Worm (Caenorhabditis elegans) whole organism, mixed stage, embryonic: ENCODE data around the gene F22B3.10.

ENCODE experiments used
- bed-3 ChIP-seq: fragments of 200-800 bp; sonication (Bioruptor generic); optimal IDR thresholded peaks from 3 replicates; lab custom pipeline; 2018; ENCODE audit warnings: mild to moderate bottlenecking, missing genetic modification characterization, moderate library complexity, missing compliant biosample characterization
- elt-1 ChIP-seq: sonication (generic microtip); optimal IDR thresholded peaks from 2 replicates; lab custom pipeline; 2017; ENCODE audit warnings: missing genetic modification characterization, mild to moderate bottlenecking, missing compliant biosample characterization, antibody characterized with exemption, moderate library complexity, borderline replicate concordance; ENCODE audit not compliant: insufficient read depth
- elt-3 ChIP-seq: fragments of 150-350 bp; optimal IDR thresholded peaks from 2 replicates; lab custom pipeline; 2014; ENCODE audit warnings: missing biosample characterization, missing genetic modification characterization
- lin-13 ChIP-seq: fragments of 150-350 bp; optimal IDR thresholded peaks from 2 replicates; lab custom pipeline; 2014; ENCODE audit warnings: missing biosample characterization, missing genetic modification characterization
- lsy-2 ChIP-seq: fragments of 150-350 bp; optimal IDR thresholded peaks from 2 replicates; lab custom pipeline; 2014; ENCODE audit warnings: missing biosample characterization, missing genetic modification characterization
- nhr-76 ChIP-seq: sonication (generic microtip); optimal IDR thresholded peaks from 2 replicates; lab custom pipeline; 2017; ENCODE audit warnings: missing biosample characterization, missing genetic modification characterization
- pha-4 ChIP-seq: fragments of 150-350 bp; optimal IDR thresholded peaks from 2 replicates; lab custom pipeline; 2018; ENCODE audit warnings: missing biosample characterization, missing genetic modification reagents, missing genetic modification characterization
- snpc-4 ChIP-seq: fragments of 150-350 bp; optimal IDR thresholded peaks from 2 replicates; lab custom pipeline; 2014; ENCODE audit warnings: missing biosample characterization, missing genetic modification characterization
- sptf-1 ChIP-seq: sonication (generic microtip); optimal IDR thresholded peaks from 2 replicates; lab custom pipeline; 2017; ENCODE audit warnings: mild to moderate bottlenecking, missing genetic modification characterization, moderate library complexity, missing compliant biosample characterization
- tbx-8 ChIP-seq: fragments of 200-800 bp; sonication (Bioruptor generic); optimal IDR thresholded peaks from 2 replicates; lab custom pipeline; 2018; ENCODE audit warnings: mild to moderate bottlenecking, missing genetic modification characterization, moderate library complexity, missing compliant biosample characterization
- unc-120 ChIP-seq: sonication (generic microtip); optimal IDR thresholded peaks from 2 replicates; lab custom pipeline; 2017; ENCODE audit warnings: missing genetic modification characterization, missing compliant biosample characterization; ENCODE audit not compliant: poor library complexity, severe bottlenecking
- unc-39 ChIP-seq: fragments of 150-350 bp; optimal IDR thresholded peaks from 2 replicates; lab custom pipeline; 2014; ENCODE audit warnings: missing biosample characterization, missing genetic modification characterization
- unc-62 ChIP-seq: fragments of 150-350 bp; optimal IDR thresholded peaks from 2 replicates; lab custom pipeline; 2014; ENCODE audit warnings: missing biosample characterization, missing genetic modification reagents, missing genetic modification characterization

ce11 chrIV:11414920-11415319 lies at the start of gene F22B3.10:
- no peak for TF ChIP-seq elt-1 (tag; lab: Kevin White, UChicago)
- TF ChIP-seq nhr-76: no peak
- TF ChIP-seq bed-3: no peak
- no peak for TF ChIP-seq pha-4
- TF ChIP-seq unc-62 (GFP tag; lab: Kevin White, UChicago): no peak
- TF ChIP-seq tbx-8 (GFP tag; lab: Kevin White, UChicago): no peak
- no peak for TF ChIP-seq lin-13 (tag; lab: Kevin White, UChicago)
- no peak for TF ChIP-seq elt-3
- TF ChIP-seq snpc-4 (tag; lab: Kevin White, UChicago): no peak
- no peak for TF ChIP-seq sptf-1 (tag; lab: Kevin White, UChicago)
- no peak for TF ChIP-seq lsy-2 (tag; lab: Kevin White, UChicago)
- TF ChIP-seq unc-120: no peak
- no peak for TF ChIP-seq unc-39 (tag; lab: Kevin White, UChicago)
